Fruit fly (Drosophila melanogaster) whole organism, embryonic: ENCODE measurements around the gene CG2747.

ENCODE experiments used
- Aef1 ChIP-seq: fragments of 200-800 bp; sonication (Bioruptor generic); IDR thresholded peaks from 3 replicates; pipeline ENCODE4 v1.3.6; 2022; ENCODE audit warnings: missing biosample characterization, missing genetic modification characterization
- CG10209 ChIP-seq: fragments of 200-800 bp; sonication (Bioruptor generic); optimal IDR thresholded peaks from 3 replicates; lab custom pipeline; 2017; ENCODE audit warnings: missing biosample characterization, mild to moderate bottlenecking, missing genetic modification characterization, missing genetic modification reagents
- CG14667 ChIP-seq: fragments of 200-800 bp; sonication (Bioruptor generic); IDR thresholded peaks from 2 replicates; pipeline ENCODE4 v1.3.6; 2022; ENCODE audit warnings: missing biosample characterization, missing genetic modification characterization
- CG17568 ChIP-seq: fragments of 200-800 bp; sonication (Bioruptor generic); optimal IDR thresholded peaks from 2 replicates; lab custom pipeline; 2018; ENCODE audit warnings: missing biosample characterization, mild to moderate bottlenecking, missing genetic modification characterization, moderate library complexity
- CG17912 ChIP-seq: fragments of 200-800 bp; sonication (Bioruptor generic); optimal IDR thresholded peaks from 2 replicates; lab custom pipeline; 2018; ENCODE audit warnings: missing biosample characterization, mild to moderate bottlenecking, missing genetic modification characterization
- CG18011 ChIP-seq: fragments of 200-800 bp; sonication (Bioruptor generic); optimal IDR thresholded peaks from 2 replicates; lab custom pipeline; 2017; ENCODE audit warnings: missing biosample characterization, missing genetic modification characterization, mild to moderate bottlenecking, moderate library complexity, missing genotype
- CG18764 ChIP-seq: fragments of 200-800 bp; sonication (Bioruptor generic); optimal IDR thresholded peaks from 3 replicates; lab custom pipeline; 2016; ENCODE audit warnings: missing biosample characterization, missing genetic modification characterization
- CG2199 ChIP-seq: fragments of 200-800 bp; sonication (Bioruptor generic); IDR thresholded peaks from 3 replicates; pipeline ENCODE4 v1.3.6; 2022; ENCODE audit warnings: missing biosample characterization, missing genetic modification characterization
- CG30431 ChIP-seq: fragments of 200-800 bp; sonication (Bioruptor generic); optimal IDR thresholded peaks from 2 replicates; lab custom pipeline; 2017; ENCODE audit warnings: missing biosample characterization, missing genetic modification characterization
- CG3838 ChIP-seq: fragments of 200-800 bp; sonication (Bioruptor generic); optimal IDR thresholded peaks from 3 replicates; lab custom pipeline; 2016; ENCODE audit warnings: missing biosample characterization, missing genetic modification characterization
- CG4617 ChIP-seq: fragments of 200-800 bp; sonication (Bioruptor generic); optimal IDR thresholded peaks from 3 replicates; lab custom pipeline; 2016; ENCODE audit warnings: missing biosample characterization, missing genetic modification characterization, borderline replicate concordance
- CG5180 ChIP-seq: fragments of 200-800 bp; sonication (Bioruptor generic); optimal IDR thresholded peaks from 3 replicates; lab custom pipeline; 2017; ENCODE audit warnings: missing biosample characterization, missing genetic modification characterization, mild to moderate bottlenecking, moderate library complexity, missing genetic modification reagents
- CG6654 ChIP-seq: fragments of 200-800 bp; sonication (Bioruptor generic); optimal IDR thresholded peaks from 2 replicates; lab custom pipeline; 2017; ENCODE audit warnings: missing biosample characterization, mild to moderate bottlenecking, missing genetic modification characterization
- CG7963 ChIP-seq: fragments of 200-800 bp; sonication (Bioruptor generic); IDR thresholded peaks from 3 replicates; pipeline ENCODE4 v1.3.6; 2022; ENCODE audit warnings: missing biosample characterization, missing genetic modification characterization; ENCODE audit not compliant: partially characterized antibody
- CG9797 ChIP-seq: fragments of 200-800 bp; sonication (Bioruptor generic); optimal IDR thresholded peaks from 3 replicates; lab custom pipeline; 2018; ENCODE audit warnings: missing biosample characterization, mild to moderate bottlenecking, missing genetic modification characterization
- CG9876 ChIP-seq: fragments of 200-800 bp; sonication (Bioruptor generic); optimal IDR thresholded peaks from 2 replicates; lab custom pipeline; 2016; ENCODE audit warnings: missing biosample characterization, missing genetic modification characterization
- CoRest ChIP-seq: fragments of 200-800 bp; sonication (Bioruptor generic); optimal IDR thresholded peaks from 3 replicates; lab custom pipeline; 2018; ENCODE audit warnings: missing biosample characterization, mild to moderate bottlenecking, missing genetic modification characterization, moderate library complexity
- Drgx ChIP-seq: fragments of 200-800 bp; sonication (Bioruptor generic); IDR thresholded peaks from 2 replicates; pipeline ENCODE4 v1.3.6; 2022; ENCODE audit warnings: missing biosample characterization, missing genetic modification characterization
- Eip74EF ChIP-seq, 2 experiments: fragments of 200-800 bp in 1 of 2; fragments of >200 bp in 1 of 2; sonication (Bioruptor generic) in 1 of 2; optimal IDR thresholded peaks; 2 replicates each; lab custom pipeline; 2017 to 2019; ENCODE audit warnings: missing biosample characterization in 2 of 2, missing genetic modification characterization in 2 of 2, mild to moderate bottlenecking in 1 of 2, moderate library complexity in 1 of 2
- Fer2 ChIP-seq: fragments of 200-800 bp; sonication (Bioruptor generic); optimal IDR thresholded peaks from 2 replicates; lab custom pipeline; 2018; ENCODE audit warnings: missing biosample characterization, mild to moderate bottlenecking, missing genetic modification characterization, moderate library complexity
- Fer3 ChIP-seq: fragments of 200-800 bp; sonication (Bioruptor generic); optimal IDR thresholded peaks from 2 replicates; lab custom pipeline; 2018; ENCODE audit warnings: missing biosample characterization, mild to moderate bottlenecking, missing genetic modification characterization, moderate library complexity
- HHEX ChIP-seq: fragments of 200-800 bp; sonication (Bioruptor generic); optimal IDR thresholded peaks from 3 replicates; lab custom pipeline; 2017; ENCODE audit warnings: missing biosample characterization, mild to moderate bottlenecking, missing genetic modification characterization, missing genetic modification reagents
- Hey ChIP-seq: fragments of 200-800 bp; sonication (Bioruptor generic); optimal IDR thresholded peaks from 3 replicates; lab custom pipeline; 2018; ENCODE audit warnings: missing biosample characterization, mild to moderate bottlenecking, missing genetic modification characterization
- Oaz ChIP-seq: fragments of 200-800 bp; sonication (Bioruptor generic); IDR thresholded peaks from 2 replicates; pipeline ENCODE4 v1.3.6; 2022; ENCODE audit warnings: missing biosample characterization, missing genetic modification characterization
- Pdp1 ChIP-seq, 2 experiments: fragments of 200-800 bp; sonication (Bioruptor generic); optimal IDR thresholded peaks; 3 replicates each; lab custom pipeline; 2016; ENCODE audit warnings: missing biosample characterization in 2 of 2, missing genetic modification characterization in 2 of 2, mild to moderate bottlenecking in 1 of 2, moderate library complexity in 1 of 2
- Scr ChIP-seq: fragments of 200-800 bp; sonication (Bioruptor generic); IDR thresholded peaks from 2 replicates; pipeline ENCODE4 v1.3.6; 2022; ENCODE audit warnings: missing biosample characterization, missing genetic modification characterization; ENCODE audit not compliant: partially characterized antibody
- Sin3A ChIP-seq: fragments of >200 bp; optimal IDR thresholded peaks from 2 replicates; lab custom pipeline; 2018
- Spps ChIP-seq: fragments of 200-800 bp; sonication (Bioruptor generic); optimal IDR thresholded peaks from 2 replicates; lab custom pipeline; 2018; ENCODE audit warnings: missing biosample characterization, mild to moderate bottlenecking, missing genetic modification characterization
- Sry-β ChIP-seq: fragments of 200-800 bp; sonication (Bioruptor generic); optimal IDR thresholded peaks from 2 replicates; lab custom pipeline; 2018; ENCODE audit warnings: missing biosample characterization, mild to moderate bottlenecking, missing genetic modification characterization, moderate library complexity
- Vsx1 ChIP-seq: fragments of 200-800 bp; sonication (Bioruptor generic); optimal IDR thresholded peaks from 2 replicates; lab custom pipeline; 2017; ENCODE audit warnings: missing biosample characterization, mild to moderate bottlenecking, missing genetic modification characterization, missing genetic modification reagents
- Xrp1 ChIP-seq: fragments of 200-800 bp; sonication (Bioruptor generic); IDR thresholded peaks from 2 replicates; pipeline ENCODE4 v1.3.6; 2022; ENCODE audit warnings: missing biosample characterization, missing genetic modification characterization
- bbx ChIP-seq: fragments of 200-800 bp; sonication (Bioruptor generic); IDR thresholded peaks from 2 replicates; pipeline ENCODE4 v1.3.6; 2022; ENCODE audit warnings: missing biosample characterization, missing genetic modification characterization; ENCODE audit not compliant: partially characterized antibody
- bcd ChIP-seq: fragments of 200-800 bp; sonication (Bioruptor generic); optimal IDR thresholded peaks from 2 replicates; lab custom pipeline; 2017; ENCODE audit warnings: missing biosample characterization, mild to moderate bottlenecking, missing genetic modification characterization
- chinmo ChIP-seq: fragments of 200-800 bp; sonication (Bioruptor generic); IDR thresholded peaks from 4 replicates; pipeline ENCODE4 v1.3.6; 2022; ENCODE audit warnings: missing biosample characterization, missing genetic modification characterization; ENCODE audit not compliant: partially characterized antibody
- da ChIP-seq: fragments of 200-800 bp; sonication (Bioruptor generic); optimal IDR thresholded peaks from 2 replicates; lab custom pipeline; 2016; ENCODE audit warnings: missing biosample characterization, missing genetic modification characterization
- danr ChIP-seq: fragments of 200-800 bp; sonication (Bioruptor generic); IDR thresholded peaks from 2 replicates; pipeline ENCODE4 v1.3.6; 2022; ENCODE audit warnings: missing biosample characterization, missing genetic modification characterization
- dati ChIP-seq: fragments of 200-800 bp; sonication (Bioruptor generic); IDR thresholded peaks from 2 replicates; pipeline ENCODE4 v1.3.6; 2022; ENCODE audit warnings: missing biosample characterization, missing genetic modification characterization
- eve ChIP-seq, 2 experiments: fragments of >200 bp; optimal IDR thresholded peaks; 2 replicates each; lab custom pipeline; 2017; ENCODE audit warnings: missing biosample characterization in 2 of 2, missing genetic modification characterization in 2 of 2
- fd102C ChIP-seq: fragments of 200-800 bp; sonication (Bioruptor generic); optimal IDR thresholded peaks from 2 replicates; lab custom pipeline; 2018; ENCODE audit warnings: missing biosample characterization, mild to moderate bottlenecking, missing genetic modification characterization, moderate library complexity
- fd3F ChIP-seq: fragments of 200-800 bp; sonication (Bioruptor generic); optimal IDR thresholded peaks from 2 replicates; lab custom pipeline; 2018; ENCODE audit warnings: missing biosample characterization, mild to moderate bottlenecking, missing genetic modification characterization, moderate library complexity
- grau ChIP-seq: fragments of 200-800 bp; optimal IDR thresholded peaks from 3 replicates; lab custom pipeline; 2019; ENCODE audit warnings: missing biosample characterization, mild to moderate bottlenecking, missing genetic modification characterization, moderate library complexity
- gt ChIP-seq: fragments of 200-800 bp; sonication (Bioruptor generic); IDR thresholded peaks from 2 replicates; pipeline ENCODE4 v1.3.6; 2022; ENCODE audit warnings: missing biosample characterization, missing genetic modification characterization
- her ChIP-seq: fragments of 200-800 bp; sonication (Bioruptor generic); optimal IDR thresholded peaks from 2 replicates; lab custom pipeline; 2016; ENCODE audit warnings: missing biosample characterization, missing genetic modification characterization
- jigr1 ChIP-seq: fragments of 200-800 bp; sonication (Bioruptor generic); IDR thresholded peaks from 3 replicates; pipeline ENCODE4 v1.3.6; 2022; ENCODE audit warnings: missing biosample characterization, missing genetic modification characterization
- nom ChIP-seq: fragments of 200-800 bp; sonication (Bioruptor generic); optimal IDR thresholded peaks from 2 replicates; lab custom pipeline; 2017; ENCODE audit warnings: missing biosample characterization, missing genetic modification characterization, mild to moderate bottlenecking, moderate library complexity, missing genetic modification reagents
- seq ChIP-seq: fragments of 200-800 bp; sonication (Bioruptor generic); IDR thresholded peaks from 2 replicates; pipeline ENCODE4 v1.3.6; 2022; ENCODE audit warnings: missing biosample characterization, missing genetic modification characterization
- sqz ChIP-seq: fragments of 200-800 bp; sonication (Bioruptor generic); optimal IDR thresholded peaks from 3 replicates; lab custom pipeline; 2018; ENCODE audit warnings: missing biosample characterization, mild to moderate bottlenecking, missing genetic modification characterization
- wor ChIP-seq: fragments of 200-800 bp; sonication (Bioruptor generic); IDR thresholded peaks from 2 replicates; pipeline ENCODE4 v1.3.6; 2022; ENCODE audit warnings: missing biosample characterization, missing genetic modification characterization
- zen2 ChIP-seq: fragments of 200-800 bp; sonication (Bioruptor generic); IDR thresholded peaks from 3 replicates; pipeline ENCODE4 v1.3.6; 2022; ENCODE audit warnings: missing biosample characterization, missing genetic modification characterization; ENCODE audit not compliant: partially characterized antibody

CG2747 gene

DNA sequence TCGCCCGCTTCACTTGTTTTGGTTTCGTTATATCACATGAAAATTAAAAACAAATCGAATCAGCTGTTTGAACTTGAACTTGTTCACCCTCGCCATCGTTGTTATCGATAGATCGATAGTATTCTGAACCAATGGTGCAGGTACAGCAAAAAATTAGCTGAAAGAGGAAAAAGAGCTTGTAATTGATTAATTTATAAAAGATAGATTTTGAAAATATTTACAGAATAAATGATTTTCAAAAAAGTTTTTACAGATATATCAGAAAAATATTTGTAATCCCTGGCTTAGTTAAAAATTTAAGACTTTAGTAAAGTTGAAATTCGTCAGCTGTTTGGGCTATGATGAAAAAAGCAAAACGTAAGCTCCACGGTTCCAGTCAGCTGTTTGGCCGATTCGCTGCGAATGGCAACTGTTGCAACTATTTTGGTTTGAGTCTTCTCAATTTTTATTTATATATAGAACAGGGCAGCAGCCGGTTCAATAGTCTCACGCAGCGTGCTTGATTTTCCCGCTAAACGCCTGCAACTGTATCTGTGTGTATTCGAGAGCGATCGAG is 2.4 kb upstream of the CG2747 start, which contains the start of the genes CG11035 and unc-45 (continued):
- TF ChIP-seq CG10209 (GFP tag; lab: Kevin White, UChicago) (no peak), Xrp1 (GFP tag; lab: Robert Waterston, UW) (peak; percentile 38), fd102C (GFP tag; lab: Kevin White, UChicago) (no peak), gt (GFP tag; lab: Robert Waterston, UW) (no peak), bbx (GFP tag; lab: Robert Waterston, UW) (peak; percentile 64), CG18764 (GFP tag; lab: Kevin White, UChicago) (peak; percentile 26), CG4617 (GFP tag; lab: Kevin White, UChicago) (no peak), CG5180 (GFP tag; lab: Kevin White, UChicago) (no peak), CG7963 (GFP tag; lab: Robert Waterston, UW) (0 out of 3 replicates have a peak, but pooled peaks have one; percentile 42), CG9797 (GFP tag; lab: Kevin White, UChicago) (no peak), seq (GFP tag; lab: Robert Waterston, UW) (no peak), CG2199 (GFP tag; lab: Robert Waterston, UW) (no peak), bcd (GFP tag; lab: Kevin White, UChicago) (peak; percentile 25), nom (GFP tag; lab: Kevin White, UChicago) (peak; percentile 24), Oaz (no peak), HHEX (GFP tag; lab: Kevin White, UChicago) (no peak), Pdp1 (GFP tag; optimal IDR thresholded peaks at IDR 0.05; lab: Kevin White, UChicago) (peak; percentile 37 to 96), chinmo (0 out of 4 replicates have a peak, but pooled peaks have one; percentile 75), her (GFP tag; lab: Kevin White, UChicago) (no peak), eve (GFP tag; optimal IDR thresholded peaks at IDR 0.05; lab: Kevin White, UChicago) (no peak), Spps (tag; lab: Kevin White, UChicago) (no peak), CG30431 (GFP tag; lab: Kevin White, UChicago) (no peak), Vsx1 (GFP tag; lab: Kevin White, UChicago) (peak; percentile 47), CoRest (tag; lab: Kevin White, UChicago) (peak; percentile 62), dati (GFP tag; lab: Robert Waterston, UW) (no peak), jigr1 (GFP tag; lab: Robert Waterston, UW) (no peak), wor (GFP tag; lab: Robert Waterston, UW) (no peak), Sin3A (lab: Kevin White, UChicago) (peak; percentile 51), zen2 (no peak; the same call in 2 of the 3 replicates), CG9876 (GFP tag; lab: Kevin White, UChicago) (no peak), CG6654 (GFP tag; lab: Kevin White, UChicago) (no peak), CG17568 (GFP tag; lab: Kevin White, UChicago) (no peak), Eip74EF (GFP tag; optimal IDR thresholded peaks at IDR 0.05; lab: Kevin White, UChicago) (no peak), Aef1 (0 out of 3 replicates have a peak, but pooled peaks have one; percentile 20), danr (GFP tag; lab: Robert Waterston, UW) (no peak), CG3838 (GFP tag; lab: Kevin White, UChicago) (peak; percentile 41), Hey (tag; lab: Kevin White, UChicago) (no peak), fd3F (GFP tag; lab: Kevin White, UChicago) (no peak), Fer2 (tag; lab: Kevin White, UChicago) (peak; percentile 38), Sry-β (peak; percentile 89), da (no peak), grau (peak; percentile 58), Drgx (GFP tag; lab: Robert Waterston, UW) (no peak), CG18011 (GFP tag; lab: Kevin White, UChicago) (no peak), Fer3 (tag; lab: Kevin White, UChicago) (no peak), CG17912 (GFP tag; lab: Kevin White, UChicago) (no peak), sqz (GFP tag; lab: Kevin White, UChicago) (no peak), CG14667 (GFP tag; lab: Robert Waterston, UW) (no peak), Scr (peak; percentile 81)
